Fruit fly (Drosophila melanogaster) whole organism, embryonic: ENCODE data around the gene CG5382.

Experiments
- Ada2b ChIP-seq: fragments of 200-800 bp; sonication (Bioruptor generic); IDR thresholded peaks from 2 replicates; pipeline ENCODE4 v1.3.6; 2022; ENCODE audit warnings: missing biosample characterization, missing genetic modification characterization
- Adf1 ChIP-seq: fragments of 200-800 bp; sonication (Bioruptor generic); IDR thresholded peaks from 2 replicates; pipeline ENCODE4 v1.3.6; 2022; ENCODE audit warnings: missing biosample characterization, missing genetic modification characterization
- Asciz ChIP-seq: fragments of 200-800 bp; sonication (Bioruptor generic); optimal IDR thresholded peaks from 2 replicates; lab custom pipeline; 2017; ENCODE audit warnings: missing biosample characterization, mild to moderate bottlenecking, missing genetic modification characterization, missing genetic modification reagents
- Bteb2 ChIP-seq: fragments of 200-800 bp; sonication (Bioruptor generic); optimal IDR thresholded peaks from 2 replicates; lab custom pipeline; 2016; ENCODE audit warnings: missing biosample characterization, missing genetic modification characterization
- CG10462 ChIP-seq: fragments of 200-800 bp; sonication (Bioruptor generic); optimal IDR thresholded peaks from 2 replicates; lab custom pipeline; 2016; ENCODE audit warnings: missing biosample characterization, missing genetic modification characterization
- CG10959 ChIP-seq: fragments of 200-800 bp; sonication (Bioruptor generic); IDR thresholded peaks from 2 replicates; pipeline ENCODE4 v1.3.6; 2022; ENCODE audit warnings: missing biosample characterization, missing genetic modification characterization
- CG13775 ChIP-seq: fragments of 200-800 bp; sonication (Bioruptor generic); optimal IDR thresholded peaks from 3 replicates; lab custom pipeline; 2017; ENCODE audit warnings: missing biosample characterization, mild to moderate bottlenecking, missing genetic modification characterization
- CG14860 ChIP-seq: fragments of 200-800 bp; sonication (Bioruptor generic); IDR thresholded peaks from 3 replicates; pipeline ENCODE4 v1.3.6; 2022; ENCODE audit warnings: missing biosample characterization, missing genetic modification characterization; ENCODE audit not compliant: partially characterized antibody
- CG15011 ChIP-seq: fragments of 200-800 bp; sonication (Bioruptor generic); optimal IDR thresholded peaks from 3 replicates; lab custom pipeline; 2018; ENCODE audit warnings: missing biosample characterization, mild to moderate bottlenecking, missing genetic modification characterization
- CG15073 ChIP-seq: fragments of 200-800 bp; sonication (Bioruptor generic); optimal IDR thresholded peaks from 2 replicates; lab custom pipeline; 2016; ENCODE audit warnings: missing biosample characterization, missing genetic modification characterization
- CG1603 ChIP-seq: fragments of 200-800 bp; sonication (Bioruptor generic); optimal IDR thresholded peaks from 2 replicates; lab custom pipeline; 2019; ENCODE audit warnings: missing biosample characterization, mild to moderate bottlenecking, missing genetic modification characterization, moderate library complexity
- CG30020 ChIP-seq: fragments of 200-800 bp; optimal IDR thresholded peaks from 2 replicates; lab custom pipeline; 2019; ENCODE audit warnings: missing biosample characterization, mild to moderate bottlenecking, missing genetic modification characterization, moderate library complexity
- CG3065 ChIP-seq: fragments of 200-800 bp; sonication (Bioruptor generic); optimal IDR thresholded peaks from 2 replicates; lab custom pipeline; 2016; ENCODE audit warnings: missing biosample characterization, missing genetic modification characterization
- CG33557 ChIP-seq: fragments of 200-800 bp; sonication (Bioruptor generic); optimal IDR thresholded peaks from 2 replicates; lab custom pipeline; 2019; ENCODE audit warnings: missing biosample characterization, mild to moderate bottlenecking, missing genetic modification characterization, moderate library complexity
- CG7271 ChIP-seq: fragments of 200-800 bp; sonication (Bioruptor generic); optimal IDR thresholded peaks from 2 replicates; lab custom pipeline; 2018; ENCODE audit warnings: missing biosample characterization, mild to moderate bottlenecking, missing genetic modification characterization, moderate library complexity
- CG7963 ChIP-seq: fragments of 200-800 bp; sonication (Bioruptor generic); IDR thresholded peaks from 3 replicates; pipeline ENCODE4 v1.3.6; 2022; ENCODE audit warnings: missing biosample characterization, missing genetic modification characterization; ENCODE audit not compliant: partially characterized antibody
- Camta ChIP-seq: fragments of 200-800 bp; sonication (Bioruptor generic); optimal IDR thresholded peaks from 2 replicates; lab custom pipeline; 2016; ENCODE audit warnings: missing biosample characterization, missing genetic modification characterization
- CkIIα-i1 ChIP-seq: fragments of 200-800 bp; sonication (Bioruptor generic); IDR thresholded peaks from 2 replicates; pipeline ENCODE4 v1.3.6; 2022; ENCODE audit warnings: missing biosample characterization, missing genetic modification characterization
- CrebB ChIP-seq: fragments of 200-800 bp; sonication (Bioruptor generic); optimal IDR thresholded peaks from 3 replicates; lab custom pipeline; 2018; ENCODE audit warnings: missing biosample characterization, mild to moderate bottlenecking, missing genetic modification characterization
- Dip2 ChIP-seq: fragments of 200-800 bp; sonication (Bioruptor generic); IDR thresholded peaks from 2 replicates; pipeline ENCODE4 v1.3.6; 2022; ENCODE audit warnings: missing biosample characterization, missing genetic modification characterization
- ERR ChIP-seq: fragments of 200-800 bp; sonication (Bioruptor generic); optimal IDR thresholded peaks from 2 replicates; lab custom pipeline; 2016; ENCODE audit warnings: missing biosample characterization, missing genetic modification characterization
- Jarid2 ChIP-seq: fragments of 200-800 bp; sonication (Bioruptor generic); optimal IDR thresholded peaks from 3 replicates; lab custom pipeline; 2017; ENCODE audit warnings: mild to moderate bottlenecking, missing biosample characterization, missing genetic modification reagents, missing genetic modification characterization
- Kr ChIP-seq: fragments of 200-800 bp; sonication (Bioruptor generic); optimal IDR thresholded peaks from 2 replicates; lab custom pipeline; 2017; ENCODE audit warnings: missing biosample characterization, mild to moderate bottlenecking, missing genetic modification characterization
- Lim3 ChIP-seq: fragments of 200-800 bp; sonication (Bioruptor generic); IDR thresholded peaks from 2 replicates; pipeline ENCODE4 v1.3.6; 2022; ENCODE audit warnings: missing biosample characterization, missing genetic modification characterization
- Max ChIP-seq: fragments of 200-800 bp; sonication (Bioruptor generic); optimal IDR thresholded peaks from 2 replicates; lab custom pipeline; 2016; ENCODE audit warnings: missing biosample characterization, mild to moderate bottlenecking, missing genetic modification characterization
- Neu2 ChIP-seq: fragments of 200-800 bp; sonication (Bioruptor generic); optimal IDR thresholded peaks from 3 replicates; lab custom pipeline; 2016; ENCODE audit warnings: missing biosample characterization, missing genetic modification characterization, borderline replicate concordance
- Optix ChIP-seq: fragments of 200-800 bp; sonication (Bioruptor generic); IDR thresholded peaks from 3 replicates; pipeline ENCODE4 v1.3.6; 2022; ENCODE audit warnings: missing biosample characterization, missing genetic modification characterization
- Ptx1 ChIP-seq: fragments of 200-800 bp; sonication (Bioruptor generic); IDR thresholded peaks from 2 replicates; pipeline ENCODE4 v1.3.6; 2022; ENCODE audit warnings: missing biosample characterization, missing genetic modification characterization
- Scr ChIP-seq: fragments of 200-800 bp; sonication (Bioruptor generic); IDR thresholded peaks from 2 replicates; pipeline ENCODE4 v1.3.6; 2022; ENCODE audit warnings: missing biosample characterization, missing genetic modification characterization; ENCODE audit not compliant: partially characterized antibody
- Sox102F ChIP-seq: fragments of 200-800 bp; sonication (Bioruptor generic); optimal IDR thresholded peaks from 2 replicates; lab custom pipeline; 2018; ENCODE audit warnings: missing biosample characterization, mild to moderate bottlenecking, missing genetic modification characterization, moderate library complexity
- aop ChIP-seq: fragments of 200-800 bp; sonication (Bioruptor generic); IDR thresholded peaks from 2 replicates; pipeline ENCODE4 v1.3.6; 2022; ENCODE audit warnings: missing biosample characterization, missing genetic modification characterization
- cas ChIP-seq: fragments of 200-800 bp; sonication (Bioruptor generic); IDR thresholded peaks from 2 replicates; pipeline ENCODE4 v1.3.6; 2022; ENCODE audit warnings: missing biosample characterization, missing genetic modification characterization
- crc ChIP-seq: fragments of 200-800 bp; sonication (Bioruptor generic); optimal IDR thresholded peaks from 2 replicates; lab custom pipeline; 2016; ENCODE audit warnings: missing biosample characterization, missing genetic modification characterization
- fu2 ChIP-seq: fragments of 200-800 bp; sonication (Bioruptor generic); optimal IDR thresholded peaks from 2 replicates; lab custom pipeline; 2016; ENCODE audit warnings: missing biosample characterization, missing genetic modification characterization
- grau ChIP-seq: fragments of 200-800 bp; optimal IDR thresholded peaks from 3 replicates; lab custom pipeline; 2019; ENCODE audit warnings: missing biosample characterization, mild to moderate bottlenecking, missing genetic modification characterization, moderate library complexity
- gro ChIP-seq: fragments of 200-800 bp; sonication (Bioruptor generic); optimal IDR thresholded peaks from 2 replicates; lab custom pipeline; 2016; ENCODE audit warnings: missing biosample characterization, missing genetic modification characterization
- h ChIP-seq: fragments of >200 bp; optimal IDR thresholded peaks from 2 replicates; lab custom pipeline; 2017
- kni ChIP-seq: fragments of 200-800 bp; sonication (Bioruptor generic); optimal IDR thresholded peaks from 3 replicates; lab custom pipeline; 2017; ENCODE audit warnings: mild to moderate bottlenecking, missing biosample characterization, missing genetic modification reagents, missing genetic modification characterization
- lab ChIP-seq: fragments of 200-800 bp; sonication (Bioruptor generic); optimal IDR thresholded peaks from 3 replicates; lab custom pipeline; 2017; ENCODE audit warnings: missing biosample characterization, missing genetic modification characterization, mild to moderate bottlenecking, moderate library complexity, missing genetic modification reagents
- lbe ChIP-seq: fragments of 200-800 bp; sonication (Bioruptor generic); optimal IDR thresholded peaks from 2 replicates; lab custom pipeline; 2016; ENCODE audit warnings: missing biosample characterization, mild to moderate bottlenecking, missing genetic modification characterization
- mirr ChIP-seq: fragments of 200-800 bp; sonication (Bioruptor generic); optimal IDR thresholded peaks from 3 replicates; lab custom pipeline; 2018; ENCODE audit warnings: missing biosample characterization, mild to moderate bottlenecking, missing genetic modification characterization
- prd ChIP-seq, 3 experiments: fragments of >200 bp in 2 of 3; fragments of 200-800 bp in 1 of 3; sonication (Bioruptor generic) in 1 of 3; optimal IDR thresholded peaks in 2 of 3; IDR thresholded peaks in 1 of 3; 2 replicates in 2 of 3; 3 replicates in 1 of 3; pipeline versions ENCODE4 v1.3.6 to Lab custom; 2017 to 2022; ENCODE audit warnings: missing biosample characterization in 1 of 3, missing genetic modification characterization in 1 of 3
- rib ChIP-seq: fragments of 200-800 bp; sonication (Bioruptor generic); IDR thresholded peaks from 2 replicates; pipeline ENCODE4 v1.3.6; 2022; ENCODE audit warnings: missing biosample characterization, missing genetic modification characterization
- salm ChIP-seq: fragments of 200-800 bp; sonication (Bioruptor generic); optimal IDR thresholded peaks from 2 replicates; lab custom pipeline; 2018; ENCODE audit warnings: missing biosample characterization, mild to moderate bottlenecking, missing genetic modification characterization
- scrt ChIP-seq: fragments of 200-800 bp; sonication (Bioruptor generic); optimal IDR thresholded peaks from 2 replicates; lab custom pipeline; 2018; ENCODE audit warnings: missing biosample characterization, mild to moderate bottlenecking, missing genetic modification characterization, moderate library complexity
- so ChIP-seq: fragments of 200-800 bp; sonication (Bioruptor generic); IDR thresholded peaks from 3 replicates; pipeline ENCODE4 v1.3.6; 2022; ENCODE audit warnings: missing biosample characterization, missing genetic modification characterization
- sr ChIP-seq: fragments of 200-800 bp; sonication (Bioruptor generic); IDR thresholded peaks from 3 replicates; pipeline ENCODE4 v1.3.6; 2022; ENCODE audit warnings: missing biosample characterization, missing genetic modification characterization
- stc ChIP-seq: fragments of 200-800 bp; sonication (Bioruptor generic); IDR thresholded peaks from 2 replicates; pipeline ENCODE4 v1.3.6; 2022; ENCODE audit warnings: missing biosample characterization, missing genetic modification characterization
- toy ChIP-seq: fragments of 200-800 bp; sonication (Bioruptor generic); IDR thresholded peaks from 2 replicates; pipeline ENCODE4 v1.3.6; 2022; ENCODE audit warnings: missing biosample characterization, missing genetic modification characterization

CG5382 gene

dm6 chr3R:22410537-22411360, 45.0 kb upstream of the CG5382 start, which contains the start of the genes CG13850 and lqfR (continued):
- no peak for TF ChIP-seq Optix
- no peak for TF ChIP-seq Neu2
- TF ChIP-seq CG30020 (tag; lab: Kevin White, UChicago), result peak; percentile 11
- peak; percentile 75 for TF ChIP-seq grau (tag; lab: Kevin White, UChicago)
- 0 out of 2 replicates have a peak, but pooled peaks have one; percentile 39 for TF ChIP-seq rib
- TF ChIP-seq CG10959, result no peak
- no peak for TF ChIP-seq Kr (GFP tag; lab: Kevin White, UChicago)
- peak; percentile 84 for TF ChIP-seq Bteb2 (GFP tag; lab: Kevin White, UChicago)
- TF ChIP-seq sr (GFP tag; lab: Robert Waterston, UW), result no peak
- no peak for TF ChIP-seq CrebB (tag; lab: Kevin White, UChicago)
- peak; percentile 71 for TF ChIP-seq Camta
- peak; percentile 31 for TF ChIP-seq ERR (GFP tag; lab: Kevin White, UChicago)
- peak; percentile 76 for TF ChIP-seq lab
- peak; percentile 76 for TF ChIP-seq fu2
- no peak for TF ChIP-seq CG7271
- no peak; the same call in 1 of the 2 replicates for TF ChIP-seq Ada2b (GFP tag; lab: Robert Waterston, UW)
- no peak for TF ChIP-seq prd (optimal IDR thresholded peaks at IDR 0.05; lab: Kevin White, UChicago)
- peak; percentile 60; the same call in 2 of the 3 replicates for TF ChIP-seq prd (GFP tag; IDR thresholded peaks at IDR 0.05; lab: Robert Waterston, UW)
- TF ChIP-seq Lim3, result no peak
- TF ChIP-seq CG3065 (GFP tag; lab: Kevin White, UChicago), result peak; percentile 21
- TF ChIP-seq toy, result no peak
- no peak for TF ChIP-seq Sox102F (GFP tag; lab: Kevin White, UChicago)
- peak; percentile 58 for TF ChIP-seq CG15011 (GFP tag; lab: Kevin White, UChicago)
- no peak for TF ChIP-seq Adf1
- no peak; the same call in 1 of the 2 replicates for TF ChIP-seq stc (GFP tag; lab: Robert Waterston, UW)
- TF ChIP-seq lbe, result peak; percentile 38
- peak; percentile 64 for TF ChIP-seq CG33557
- no peak for TF ChIP-seq cas (GFP tag; lab: Robert Waterston, UW)
- TF ChIP-seq scrt (GFP tag; lab: Kevin White, UChicago), result no peak
- TF ChIP-seq CG15073, result no peak
- TF ChIP-seq CG7963 (GFP tag; lab: Robert Waterston, UW), result no peak
- TF ChIP-seq Dip2 (GFP tag; lab: Robert Waterston, UW), result no peak
- TF ChIP-seq kni (GFP tag; lab: Kevin White, UChicago), result peak; percentile 64
- TF ChIP-seq Jarid2 (GFP tag; lab: Kevin White, UChicago), result no peak
- TF ChIP-seq aop, result no peak
- no peak for TF ChIP-seq mirr (GFP tag; lab: Kevin White, UChicago)
- peak; percentile 86 for TF ChIP-seq Max (GFP tag; lab: Kevin White, UChicago)
- TF ChIP-seq CG13775 (GFP tag; lab: Kevin White, UChicago), result peak; percentile 84
- TF ChIP-seq Scr, result no peak
- TF ChIP-seq Ptx1 (GFP tag; lab: Robert Waterston, UW), result peak; percentile 77
- peak; percentile 2 for TF ChIP-seq salm (tag; lab: Kevin White, UChicago)
- TF ChIP-seq crc (GFP tag; lab: Kevin White, UChicago), result peak; percentile 56
- no peak for TF ChIP-seq CG14860 (GFP tag; lab: Robert Waterston, UW)
- TF ChIP-seq h (lab: Kevin White, UChicago), result no peak
- TF ChIP-seq CG1603, result peak; percentile 3
- TF ChIP-seq Asciz (GFP tag; lab: Kevin White, UChicago), result peak; percentile 35
- peak; percentile 48 for TF ChIP-seq gro
- peak; percentile 58 for TF ChIP-seq CG10462
- TF ChIP-seq CkIIα-i1, result no peak
- no peak for TF ChIP-seq so (GFP tag; lab: Robert Waterston, UW)
